Worm (Caenorhabditis elegans) whole organism, young adult: ENCODE measurements around the gene Y116A8C.44.

Source experiments
- attf-6 ChIP-seq: fragments of 200-800 bp; sonication (Bioruptor generic); IDR thresholded peaks from 2 replicates; pipeline ENCODE4 v1.3.6; 2022; ENCODE audit warnings: missing genetic modification reagents, missing genetic modification characterization, missing compliant biosample characterization
- egrh-3 ChIP-seq: fragments of 200-800 bp; sonication (Bioruptor generic); IDR thresholded peaks from 2 replicates; pipeline ENCODE4 v1.3.6; 2022; ENCODE audit warnings: missing genetic modification reagents, missing genetic modification characterization, missing compliant biosample characterization
- madf-6 ChIP-seq: fragments of 200-800 bp; sonication (Bioruptor generic); IDR thresholded peaks from 2 replicates; pipeline ENCODE4 v1.3.6; 2022; ENCODE audit warnings: missing genetic modification reagents, missing genetic modification characterization, missing compliant biosample characterization
- mel-28 ChIP-seq: sonication (generic microtip); optimal IDR thresholded peaks from 2 replicates; lab custom pipeline; 2016; ENCODE audit warnings: borderline replicate concordance, mild to moderate bottlenecking, missing genetic modification characterization, missing compliant biosample characterization
- snpc-4 ChIP-seq, 5 experiments: fragments of 150-350 bp in 1 of 5; sonication (generic microtip) in 4 of 5; optimal IDR thresholded peaks; 2 replicates each; lab custom pipeline; 2014 to 2018; ENCODE audit warnings: missing genetic modification characterization in 5 of 5, missing biosample characterization in 3 of 5, antibody characterized with exemption in 2 of 5, mild to moderate bottlenecking in 2 of 5, missing compliant biosample characterization in 2 of 5, missing genotype in 2 of 5, moderate library complexity in 2 of 5, missing genetic modification reagents in 1 of 5
- zfh-2 ChIP-seq: fragments of 200-800 bp; sonication (Bioruptor generic); conservative IDR thresholded peaks from 2 replicates; pipeline ENCODE4 v1.3.6; 2022; ENCODE audit warnings: missing genetic modification reagents, missing genetic modification characterization, missing compliant biosample characterization
- ztf-26 ChIP-seq: sonication (generic microtip); optimal IDR thresholded peaks from 2 replicates; lab custom pipeline; 2017; ENCODE audit warnings: missing genetic modification characterization, missing compliant biosample characterization

Gene Y116A8C.44

ce11 chrIV:17021042-17021441, 36.9 kb downstream of the Y116A8C.44 start:
- TF ChIP-seq attf-6 (GFP tag; lab: Robert Waterston, UW) (peak; percentile 76; the same call in 1 of the 2 replicates), ztf-26 (tag; lab: Kevin White, UChicago) (no peak), mel-28 (tag; lab: Kevin White, UChicago) (no peak), snpc-4 (GFP tag; optimal IDR thresholded peaks at IDR 0.05; lab: Kevin White, UChicago) (no peak), snpc-4 (tag; optimal IDR thresholded peaks at IDR 0.05; lab: Kevin White, UChicago) (peak in 3 of 4 experiments; percentile 26 to 59 (median 49))

- 0 out of 2 replicates have a peak, but pooled peaks have one; percentile 15 for TF ChIP-seq egrh-3 (GFP tag; lab: Robert Waterston, UW)
- no peak for TF ChIP-seq madf-6 (GFP tag; lab: Robert Waterston, UW)
- TF ChIP-seq zfh-2 (GFP tag; lab: Robert Waterston, UW): peak; percentile 81
- TF ChIP-seq, all 124 proteins: peak for 2
These were observed 47.7 kb downstream of the Y116A8C.44 start for ce11 chrIV:17010274-17010673.
